Fruit fly (Drosophila melanogaster) whole organism, embryonic: ENCODE data around the gene CG4133.

ENCODE experiments used
- B-H1 ChIP-seq: fragments of 200-800 bp; sonication (Bioruptor generic); IDR thresholded peaks from 3 replicates; pipeline ENCODE4 v1.3.6; 2022; ENCODE audit warnings: missing biosample characterization, missing genetic modification characterization
- B-H2 ChIP-seq: fragments of 200-800 bp; sonication (Bioruptor generic); optimal IDR thresholded peaks from 2 replicates; lab custom pipeline; 2018; ENCODE audit warnings: missing biosample characterization, mild to moderate bottlenecking, missing genetic modification characterization
- Blimp-1 ChIP-seq: fragments of 200-800 bp; sonication (Bioruptor generic); optimal IDR thresholded peaks from 3 replicates; lab custom pipeline; 2018; ENCODE audit warnings: missing biosample characterization, missing genetic modification characterization, mild to moderate bottlenecking, moderate library complexity, missing genetic modification reagents
- CG10267 ChIP-seq: fragments of 200-800 bp; sonication (Bioruptor generic); optimal IDR thresholded peaks from 2 replicates; lab custom pipeline; 2018; ENCODE audit warnings: missing biosample characterization, mild to moderate bottlenecking, missing genetic modification characterization, moderate library complexity
- CG12236 ChIP-seq: fragments of 200-800 bp; sonication (Bioruptor generic); optimal IDR thresholded peaks from 2 replicates; lab custom pipeline; 2016; ENCODE audit warnings: missing biosample characterization, missing genetic modification characterization
- CG12391 ChIP-seq: fragments of 200-800 bp; sonication (Bioruptor generic); optimal IDR thresholded peaks from 3 replicates; lab custom pipeline; 2018; ENCODE audit warnings: missing biosample characterization, mild to moderate bottlenecking, missing genetic modification characterization, moderate library complexity
- CG14710 ChIP-seq: fragments of 200-800 bp; sonication (Bioruptor generic); optimal IDR thresholded peaks from 3 replicates; lab custom pipeline; 2019; ENCODE audit warnings: missing biosample characterization, mild to moderate bottlenecking, missing genetic modification characterization, moderate library complexity
- CG15479 ChIP-seq: fragments of 200-800 bp; sonication (Bioruptor generic); optimal IDR thresholded peaks from 3 replicates; lab custom pipeline; 2019; ENCODE audit warnings: missing biosample characterization, mild to moderate bottlenecking, missing genetic modification characterization, moderate library complexity
- CG1603 ChIP-seq: fragments of 200-800 bp; sonication (Bioruptor generic); optimal IDR thresholded peaks from 2 replicates; lab custom pipeline; 2019; ENCODE audit warnings: missing biosample characterization, mild to moderate bottlenecking, missing genetic modification characterization, moderate library complexity
- CG17328 ChIP-seq: fragments of 200-800 bp; sonication (Bioruptor generic); IDR thresholded peaks from 2 replicates; pipeline ENCODE4 v1.3.6; 2022; ENCODE audit warnings: missing biosample characterization, missing genetic modification characterization
- CG17385 ChIP-seq: fragments of 200-800 bp; sonication (Bioruptor generic); optimal IDR thresholded peaks from 3 replicates; lab custom pipeline; 2018; ENCODE audit warnings: missing biosample characterization, mild to moderate bottlenecking, missing genetic modification characterization
- CG17829 ChIP-seq: fragments of 200-800 bp; optimal IDR thresholded peaks from 2 replicates; lab custom pipeline; 2019; ENCODE audit warnings: missing biosample characterization, mild to moderate bottlenecking, missing genetic modification characterization, moderate library complexity
- CG18262 ChIP-seq: fragments of 200-800 bp; optimal IDR thresholded peaks from 3 replicates; lab custom pipeline; 2019; ENCODE audit warnings: missing biosample characterization, mild to moderate bottlenecking, missing genetic modification characterization, moderate library complexity
- CG18599 ChIP-seq: fragments of 200-800 bp; sonication (Bioruptor generic); optimal IDR thresholded peaks from 3 replicates; lab custom pipeline; 2017; ENCODE audit warnings: missing biosample characterization, missing genetic modification characterization, mild to moderate bottlenecking, moderate library complexity, missing genetic modification reagents
- CG2120 ChIP-seq: fragments of 200-800 bp; sonication (Bioruptor generic); optimal IDR thresholded peaks from 3 replicates; lab custom pipeline; 2016; ENCODE audit warnings: missing biosample characterization, missing genetic modification characterization
- CG2712 ChIP-seq: fragments of 200-800 bp; optimal IDR thresholded peaks from 3 replicates; lab custom pipeline; 2019; ENCODE audit warnings: missing biosample characterization, mild to moderate bottlenecking, missing genetic modification characterization, moderate library complexity
- CG30403 ChIP-seq: fragments of 200-800 bp; sonication (Bioruptor generic); optimal IDR thresholded peaks from 3 replicates; lab custom pipeline; 2016; ENCODE audit warnings: missing biosample characterization, missing genetic modification characterization
- CG30431 ChIP-seq: fragments of 200-800 bp; sonication (Bioruptor generic); optimal IDR thresholded peaks from 2 replicates; lab custom pipeline; 2017; ENCODE audit warnings: missing biosample characterization, missing genetic modification characterization
- CG6254 ChIP-seq: fragments of 200-800 bp; sonication (Bioruptor generic); optimal IDR thresholded peaks from 3 replicates; lab custom pipeline; 2017; ENCODE audit warnings: mild to moderate bottlenecking, missing biosample characterization, missing genetic modification reagents, missing genetic modification characterization
- CG6272 ChIP-seq: fragments of 200-800 bp; sonication (Bioruptor generic); IDR thresholded peaks from 2 replicates; pipeline ENCODE4 v1.3.6; 2022; ENCODE audit warnings: missing biosample characterization, missing genetic modification characterization
- CG6689 ChIP-seq: fragments of 200-800 bp; sonication (Bioruptor generic); IDR thresholded peaks from 2 replicates; pipeline ENCODE4 v1.3.6; 2022; ENCODE audit warnings: missing biosample characterization, missing genetic modification characterization
- CG6813 ChIP-seq: fragments of 200-800 bp; sonication (Bioruptor generic); optimal IDR thresholded peaks from 2 replicates; lab custom pipeline; 2017; ENCODE audit warnings: missing biosample characterization, missing genetic modification characterization, mild to moderate bottlenecking, moderate library complexity, missing genetic modification reagents
- CG7786 ChIP-seq: fragments of 200-800 bp; sonication (Bioruptor generic); optimal IDR thresholded peaks from 2 replicates; lab custom pipeline; 2016; ENCODE audit warnings: missing biosample characterization, missing genetic modification characterization
- CG8765 ChIP-seq: fragments of 200-800 bp; sonication (Bioruptor generic); IDR thresholded peaks from 2 replicates; pipeline ENCODE4 v1.3.6; 2022; ENCODE audit warnings: missing biosample characterization, missing genetic modification characterization
- CG8944 ChIP-seq: fragments of 200-800 bp; sonication (Bioruptor generic); optimal IDR thresholded peaks from 3 replicates; lab custom pipeline; 2016; ENCODE audit warnings: missing biosample characterization, missing genetic modification characterization
- CHES-1-like ChIP-seq: fragments of 200-800 bp; sonication (Bioruptor generic); optimal IDR thresholded peaks from 2 replicates; lab custom pipeline; 2016; ENCODE audit warnings: missing biosample characterization, missing genetic modification characterization
- Chrac-16 ChIP-seq: fragments of 200-800 bp; sonication (Bioruptor generic); optimal IDR thresholded peaks from 3 replicates; lab custom pipeline; 2016; ENCODE audit warnings: missing biosample characterization, missing genetic modification characterization
- Dll ChIP-seq: fragments of 200-800 bp; sonication (Bioruptor generic); IDR thresholded peaks from 4 replicates; pipeline ENCODE4 v1.3.6; 2022; ENCODE audit warnings: missing biosample characterization, missing genetic modification characterization; ENCODE audit not compliant: partially characterized antibody
- Hsf ChIP-seq: fragments of 200-800 bp; sonication (Bioruptor generic); optimal IDR thresholded peaks from 3 replicates; lab custom pipeline; 2016; ENCODE audit warnings: missing biosample characterization, missing genetic modification characterization
- Med ChIP-seq: fragments of 200-800 bp; sonication (Bioruptor generic); peaks from one replicate; lab custom pipeline; 2016; ENCODE audit warnings: missing biosample characterization, missing genetic modification characterization, mild to moderate bottlenecking, inconsistent platforms, moderate library complexity
- Pdp1 ChIP-seq, 2 experiments: fragments of 200-800 bp; sonication (Bioruptor generic); optimal IDR thresholded peaks; 3 replicates each; lab custom pipeline; 2016; ENCODE audit warnings: missing biosample characterization in 2 of 2, missing genetic modification characterization in 2 of 2, mild to moderate bottlenecking in 1 of 2, moderate library complexity in 1 of 2
- Rfx ChIP-seq: fragments of 200-800 bp; sonication (Bioruptor generic); IDR thresholded peaks from 2 replicates; pipeline ENCODE4 v1.3.6; 2022; ENCODE audit warnings: missing biosample characterization, missing genetic modification characterization
- Side ChIP-seq: fragments of 200-800 bp; sonication (Bioruptor generic); optimal IDR thresholded peaks from 2 replicates; lab custom pipeline; 2016; ENCODE audit warnings: missing biosample characterization, missing genetic modification characterization
- ara ChIP-seq: fragments of 200-800 bp; sonication (Bioruptor generic); IDR thresholded peaks from 2 replicates; pipeline ENCODE4 v1.3.6; 2022; ENCODE audit warnings: missing biosample characterization, missing genetic modification characterization
- az2 ChIP-seq: fragments of 200-800 bp; sonication (Bioruptor generic); optimal IDR thresholded peaks from 3 replicates; lab custom pipeline; 2016; ENCODE audit warnings: missing biosample characterization, missing genetic modification characterization
- chif ChIP-seq, 2 experiments: fragments of 200-800 bp; sonication (Bioruptor generic); optimal IDR thresholded peaks; 3 replicates each; lab custom pipeline; 2016; ENCODE audit warnings: missing biosample characterization in 2 of 2, missing genetic modification characterization in 2 of 2
- corto ChIP-seq: fragments of 200-800 bp; sonication (Bioruptor generic); optimal IDR thresholded peaks from 2 replicates; lab custom pipeline; 2016; ENCODE audit warnings: missing biosample characterization, mild to moderate bottlenecking, missing genetic modification characterization, moderate library complexity
- crc ChIP-seq: fragments of 200-800 bp; sonication (Bioruptor generic); optimal IDR thresholded peaks from 2 replicates; lab custom pipeline; 2016; ENCODE audit warnings: missing biosample characterization, missing genetic modification characterization
- gem ChIP-seq: fragments of 200-800 bp; sonication (Bioruptor generic); optimal IDR thresholded peaks from 2 replicates; lab custom pipeline; 2019; ENCODE audit warnings: missing biosample characterization, mild to moderate bottlenecking, missing genetic modification characterization, moderate library complexity
- lilli ChIP-seq: fragments of 200-800 bp; sonication (Bioruptor generic); optimal IDR thresholded peaks from 3 replicates; lab custom pipeline; 2016; ENCODE audit warnings: missing biosample characterization, missing genetic modification characterization
- oc ChIP-seq: fragments of 200-800 bp; sonication (Bioruptor generic); optimal IDR thresholded peaks from 2 replicates; lab custom pipeline; 2018; ENCODE audit warnings: missing biosample characterization, mild to moderate bottlenecking, missing genetic modification characterization, moderate library complexity
- peb ChIP-seq: fragments of 200-800 bp; sonication (Bioruptor generic); IDR thresholded peaks from 2 replicates; pipeline ENCODE4 v1.3.6; 2022; ENCODE audit warnings: missing biosample characterization, missing genetic modification characterization
- ranshi ChIP-seq: fragments of 200-800 bp; sonication (Bioruptor generic); IDR thresholded peaks from 2 replicates; pipeline ENCODE4 v1.3.6; 2022; ENCODE audit warnings: missing biosample characterization, missing genetic modification characterization
- row ChIP-seq: fragments of 200-800 bp; sonication (Bioruptor generic); IDR thresholded peaks from 3 replicates; pipeline ENCODE4 v1.3.6; 2022; ENCODE audit warnings: missing biosample characterization, missing genetic modification characterization
- schlank ChIP-seq: fragments of 200-800 bp; sonication (Bioruptor generic); optimal IDR thresholded peaks from 2 replicates; lab custom pipeline; 2018; ENCODE audit warnings: missing biosample characterization, mild to moderate bottlenecking, missing genetic modification characterization
- sens ChIP-seq: fragments of 200-800 bp; sonication (Bioruptor generic); peaks from one replicate; lab custom pipeline; 2016; ENCODE audit warnings: missing biosample characterization, missing genetic modification characterization
- tna ChIP-seq: fragments of 200-800 bp; sonication (Bioruptor generic); IDR thresholded peaks from 2 replicates; pipeline ENCODE4 v1.3.6; 2022; ENCODE audit warnings: missing biosample characterization, missing genetic modification characterization; ENCODE audit not compliant: partially characterized antibody
- vfl ChIP-seq: fragments of 200-800 bp; sonication (Bioruptor generic); optimal IDR thresholded peaks from 2 replicates; lab custom pipeline; 2016; ENCODE audit warnings: missing biosample characterization, missing genetic modification characterization

Gene CG4133

DNA sequence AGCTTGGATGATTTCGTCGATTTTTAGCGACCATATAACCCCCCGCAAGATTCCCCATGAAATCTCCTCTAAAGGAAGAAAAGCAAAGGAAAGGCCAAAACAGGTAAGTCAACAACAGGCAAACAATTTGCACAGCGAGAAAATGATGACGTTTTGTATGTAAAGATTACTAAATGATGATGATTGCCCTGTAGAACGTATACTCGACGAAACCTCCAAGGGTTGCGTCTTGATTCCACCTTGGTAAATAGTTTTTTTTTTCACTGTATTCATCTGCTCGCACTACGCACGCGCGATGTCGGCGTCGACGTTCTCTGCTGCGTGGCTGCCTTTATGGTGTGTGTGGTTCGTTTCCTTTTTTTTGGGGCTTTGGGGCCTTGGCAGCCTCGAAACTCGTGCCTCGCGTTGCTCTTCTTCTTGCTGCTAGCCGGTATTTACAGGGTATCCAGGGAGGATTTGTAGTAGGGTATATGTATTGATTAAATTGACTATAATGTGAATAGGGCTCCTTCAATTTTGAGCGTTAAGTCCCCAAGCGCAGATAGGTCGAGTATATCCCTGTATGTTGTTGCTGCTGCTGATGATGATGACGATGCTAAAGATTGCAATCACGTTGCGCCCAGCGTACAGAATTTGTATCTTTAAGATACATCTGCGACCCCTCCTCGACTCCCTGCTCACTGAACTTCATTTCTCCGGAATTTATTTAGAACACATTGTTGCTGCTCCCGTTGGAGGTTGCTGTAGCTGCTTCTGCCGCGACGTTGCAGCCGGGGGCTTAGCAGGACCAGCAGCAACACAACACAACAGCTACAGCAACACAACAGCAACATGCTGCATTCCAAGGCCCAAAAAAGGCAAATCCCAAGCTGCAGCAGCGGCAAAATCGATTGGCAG is 27.7 kb upstream of the CG4133 start (continued):
- TF ChIP-seq lilli (GFP tag; lab: Kevin White, UChicago) (peak; percentile 6), CG6689 (GFP tag; lab: Robert Waterston, UW) (peak; percentile 56), CG2120 (GFP tag; lab: Kevin White, UChicago) (peak; percentile 8), ranshi (GFP tag; lab: Robert Waterston, UW) (0 out of 2 replicates have a peak, but pooled peaks have one; percentile 6), CG17328 (GFP tag; lab: Robert Waterston, UW) (peak; percentile 52; the same call in 1 of the 2 replicates), CG10267 (tag; lab: Kevin White, UChicago) (peak; percentile 3), CG15479 (GFP tag; lab: Kevin White, UChicago) (no peak), crc (GFP tag; lab: Kevin White, UChicago) (no peak), schlank (no peak), Side (peak; percentile 1), CG6254 (GFP tag; lab: Kevin White, UChicago) (peak; percentile 40), CG30431 (GFP tag; lab: Kevin White, UChicago) (peak; percentile 18), peb (GFP tag; lab: Robert Waterston, UW) (peak; percentile 26; the same call in 1 of the 2 replicates), B-H2 (GFP tag; lab: Kevin White, UChicago) (no peak), Chrac-16 (GFP tag; lab: Kevin White, UChicago) (peak; percentile 22), CHES-1-like (GFP tag; lab: Kevin White, UChicago) (peak; percentile 27), chif (GFP tag; optimal IDR thresholded peaks at IDR 0.05; lab: Kevin White, UChicago) (peak; percentile 23 to 28), vfl (GFP tag; lab: Kevin White, UChicago) (peak; percentile 4), corto (GFP tag; lab: Kevin White, UChicago) (peak; percentile 92), CG8944 (GFP tag; lab: Kevin White, UChicago) (peak; percentile 19), CG18262 (peak; percentile 22), tna (GFP tag; lab: Robert Waterston, UW) (no peak), az2 (GFP tag; lab: Kevin White, UChicago) (peak; percentile 16), CG12236 (GFP tag; lab: Kevin White, UChicago) (no peak), CG6272 (GFP tag; lab: Robert Waterston, UW) (no peak), CG6813 (GFP tag; lab: Kevin White, UChicago) (peak; percentile 16), CG17385 (GFP tag; lab: Kevin White, UChicago) (peak; percentile 5), B-H1 (GFP tag; lab: Robert Waterston, UW) (no peak), oc (tag; lab: Kevin White, UChicago) (no peak), sens (GFP tag; lab: Kevin White, UChicago) (peak; percentile 76), Hsf (GFP tag; lab: Kevin White, UChicago) (peak; percentile 13), CG18599 (GFP tag; lab: Kevin White, UChicago) (peak; percentile 23), CG1603 (tag; lab: Kevin White, UChicago) (peak; percentile 41), ara (GFP tag; lab: Robert Waterston, UW) (peak; percentile 60), Dll (GFP tag; lab: Robert Waterston, UW) (no peak), CG2712 (tag; lab: Kevin White, UChicago) (peak; percentile 6), row (GFP tag; lab: Robert Waterston, UW) (peak; percentile 55; the same call in 2 of the 3 replicates), CG7786 (GFP tag; lab: Kevin White, UChicago) (peak; percentile 43), CG8765 (GFP tag; lab: Robert Waterston, UW) (no peak), gem (tag; lab: Kevin White, UChicago) (peak; percentile 49), CG12391 (peak; percentile 16), CG17829 (no peak), CG30403 (GFP tag; lab: Kevin White, UChicago) (peak; percentile 25), CG14710 (tag; lab: Kevin White, UChicago) (peak; percentile 4), Pdp1 (GFP tag; optimal IDR thresholded peaks at IDR 0.05; lab: Kevin White, UChicago) (peak in 1 of 2 experiments; percentile 13), Blimp-1 (peak; percentile 23), Med (GFP tag; lab: Kevin White, UChicago) (peak; percentile 44), Rfx (GFP tag; lab: Robert Waterston, UW) (no peak)
